Worm (Caenorhabditis elegans): ENCODE data around the gene str-56.

ce11 chrV:15888751-15889150 lies 16.4 kb downstream of the str-56 start, which contains the start of gene cgt-1:
- TF ChIP-seq nhr-19 (GFP tag; conservative IDR thresholded peaks at IDR 0.05) = no peak
- no peak for TF ChIP-seq nhr-237 (tag; optimal IDR thresholded peaks at IDR 0.05)
- no peak for TF ChIP-seq zag-1 (tag; optimal IDR thresholded peaks at IDR 0.05)
- no peak for TF ChIP-seq nhr-76 (tag; optimal IDR thresholded peaks at IDR 0.05)

Data from whole organism, L1 larva.